Fruit fly (Drosophila melanogaster) whole organism, larva: ENCODE measurements around the gene CG1136.

Experiments used
- noc ChIP-seq: fragments of 200-800 bp; sonication (Bioruptor generic); optimal IDR thresholded peaks from 3 replicates; lab custom pipeline; 2019; ENCODE audit warnings: missing biosample characterization, mild to moderate bottlenecking, missing genetic modification characterization, moderate library complexity

The CG1136 gene

DNA sequence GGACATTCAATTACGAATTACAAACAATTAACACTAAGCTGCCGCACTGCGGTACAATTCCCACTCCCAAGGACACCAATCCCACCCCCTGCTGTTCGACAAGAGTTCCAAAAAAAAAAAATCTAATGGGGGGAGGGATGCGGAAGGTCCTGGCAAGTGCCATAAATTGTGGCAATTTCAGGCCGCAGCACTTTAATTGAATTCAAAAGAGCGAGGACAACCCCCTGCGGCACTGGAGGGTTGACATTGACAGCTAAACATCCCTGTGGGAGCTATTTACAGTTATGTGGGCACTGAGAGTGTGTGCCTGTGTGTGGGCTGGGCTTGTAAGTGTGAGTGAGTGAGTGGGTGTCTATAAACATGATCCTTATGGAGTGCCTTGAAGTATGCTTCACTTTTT, 30.5 kb downstream of the CG1136 start:
- TF ChIP-seq noc (tag; lab: Kevin White, UChicago) = no peak

DNA sequence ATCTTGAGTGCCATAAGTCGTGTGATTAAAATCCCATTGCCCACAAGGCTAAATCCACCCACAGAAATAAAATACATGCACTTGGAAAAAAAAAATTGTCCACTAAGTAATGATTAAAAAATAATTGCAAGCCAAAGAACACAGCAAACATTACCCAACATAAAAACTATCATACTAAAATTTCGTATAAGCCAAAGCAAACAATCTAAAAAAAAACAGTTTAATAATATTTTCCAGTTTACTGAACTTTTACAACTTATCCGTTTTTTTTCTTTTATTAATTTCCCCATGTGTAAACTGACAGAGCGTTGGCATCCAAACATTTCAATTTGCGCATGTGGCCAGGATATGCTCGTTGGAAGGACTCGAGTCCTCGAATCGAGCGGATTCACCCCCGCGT, 33.9 kb downstream of the CG1136 start:
- TF ChIP-seq noc (tag; lab: Kevin White, UChicago) = no peak

DNA sequence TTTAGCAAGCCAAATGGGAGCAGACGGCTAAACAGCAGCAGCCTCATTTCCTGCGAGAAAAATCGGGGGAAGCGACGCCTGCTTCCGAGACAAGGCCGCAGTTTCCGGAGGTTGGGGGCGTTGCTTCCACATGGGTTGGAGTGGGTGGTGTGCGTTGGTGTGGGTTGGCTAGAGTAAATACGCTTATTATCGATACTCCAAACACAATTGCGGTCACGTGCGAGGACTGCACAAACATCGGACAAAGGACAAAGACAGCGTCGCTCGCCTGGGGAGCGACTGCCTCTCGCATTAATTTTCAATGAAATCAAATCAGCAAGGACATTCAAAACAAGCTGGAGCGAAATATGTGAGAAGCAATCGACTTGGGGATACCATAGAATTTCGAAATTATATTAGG, 34.8 kb downstream of the CG1136 start:
- TF ChIP-seq noc (tag; lab: Kevin White, UChicago) = no peak

DNA sequence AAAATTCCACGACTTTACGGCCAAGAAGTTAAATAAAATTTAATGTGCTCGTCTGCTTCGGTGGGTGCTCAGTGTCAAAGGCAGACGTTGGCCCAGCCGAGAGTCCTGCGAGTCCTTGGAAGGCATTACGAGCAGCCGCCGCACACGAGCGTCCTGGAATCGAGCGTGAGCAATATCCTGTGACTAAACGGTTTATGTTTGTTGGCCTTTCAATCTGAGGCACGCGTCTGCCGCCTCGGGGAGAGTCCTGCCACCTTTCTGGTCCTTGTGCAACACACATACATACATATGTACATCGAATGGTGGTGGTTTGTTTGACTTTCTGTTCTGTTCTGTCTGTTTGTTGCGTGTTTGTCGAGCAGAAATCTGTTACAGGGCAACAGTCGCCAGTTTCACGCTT, 37.0 kb downstream of the CG1136 start:
- no peak for TF ChIP-seq noc (tag; lab: Kevin White, UChicago)

DNA sequence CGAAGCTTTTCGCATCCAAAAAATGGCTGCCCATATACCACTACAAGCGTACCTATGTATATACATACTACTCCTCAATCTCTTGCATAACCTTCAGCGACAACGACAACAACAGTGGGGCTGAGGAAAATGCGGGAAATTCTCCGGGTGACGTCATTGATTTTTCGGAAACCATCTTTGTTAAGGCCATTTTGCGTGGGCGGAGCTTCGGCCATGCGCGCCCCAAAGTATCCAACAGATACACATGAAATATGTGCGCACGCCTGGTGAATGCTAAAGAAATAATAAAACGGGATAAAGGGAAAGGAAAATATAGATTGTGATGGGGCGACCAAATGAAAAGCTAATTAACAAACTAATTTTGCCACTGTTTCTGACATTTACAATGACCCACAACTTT, 39.5 kb downstream of the CG1136 start:
- no peak for TF ChIP-seq noc (tag; lab: Kevin White, UChicago)

DNA sequence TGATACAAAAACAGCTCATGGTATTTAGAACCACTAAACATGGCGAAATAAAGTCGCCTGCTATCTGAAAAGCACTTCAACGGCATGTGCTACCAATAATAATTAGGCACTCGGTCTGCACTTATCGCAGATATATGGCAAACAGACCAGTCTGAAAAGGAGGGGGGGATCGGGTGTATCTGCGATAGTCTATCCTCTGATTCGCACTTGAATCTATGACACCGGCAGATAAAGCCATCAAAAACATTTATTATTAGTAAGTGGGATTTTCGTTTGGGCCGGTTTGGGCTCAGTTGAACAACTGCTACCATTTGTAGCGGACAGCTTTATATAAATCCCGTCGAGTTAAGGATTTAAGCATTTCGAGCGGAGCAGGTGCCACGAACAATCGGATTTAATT, 40.9 kb downstream of the CG1136 start, which contains the start of gene CG14989:
CG14989 (plus strand) TSS at position 301 of the 400 bp plus-strand sequence.
- no peak for TF ChIP-seq noc (tag; lab: Kevin White, UChicago)

DNA sequence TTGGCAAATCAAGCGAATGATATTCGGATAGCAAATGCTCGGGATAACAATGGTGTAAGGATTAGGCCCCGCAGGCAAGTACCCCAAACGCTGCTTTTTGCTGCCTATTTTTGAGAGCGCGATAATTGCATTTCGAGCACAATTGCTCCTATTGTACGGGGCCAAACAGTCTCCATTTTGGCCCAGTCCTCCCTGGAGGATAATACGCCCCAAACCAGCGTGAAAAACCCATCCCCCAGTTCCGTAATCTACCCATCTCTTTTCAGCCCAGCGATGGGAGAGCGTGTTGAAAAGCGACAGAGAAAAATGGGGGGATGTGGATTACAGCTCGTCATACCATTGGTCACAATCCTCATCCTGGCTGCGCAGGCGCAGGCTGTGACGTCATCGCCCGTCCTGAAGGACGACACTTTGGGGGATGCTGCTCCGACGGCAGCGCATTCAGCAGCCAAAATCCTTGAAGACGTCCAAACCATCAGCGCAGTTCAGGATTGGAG, 42.3 kb downstream of the CG1136 start, which contains the start of gene Gad1:
Gad1 (minus strand) TSS at position 51 of the 497 bp plus-strand sequence.
- TF ChIP-seq noc (tag; lab: Kevin White, UChicago) = no peak

DNA sequence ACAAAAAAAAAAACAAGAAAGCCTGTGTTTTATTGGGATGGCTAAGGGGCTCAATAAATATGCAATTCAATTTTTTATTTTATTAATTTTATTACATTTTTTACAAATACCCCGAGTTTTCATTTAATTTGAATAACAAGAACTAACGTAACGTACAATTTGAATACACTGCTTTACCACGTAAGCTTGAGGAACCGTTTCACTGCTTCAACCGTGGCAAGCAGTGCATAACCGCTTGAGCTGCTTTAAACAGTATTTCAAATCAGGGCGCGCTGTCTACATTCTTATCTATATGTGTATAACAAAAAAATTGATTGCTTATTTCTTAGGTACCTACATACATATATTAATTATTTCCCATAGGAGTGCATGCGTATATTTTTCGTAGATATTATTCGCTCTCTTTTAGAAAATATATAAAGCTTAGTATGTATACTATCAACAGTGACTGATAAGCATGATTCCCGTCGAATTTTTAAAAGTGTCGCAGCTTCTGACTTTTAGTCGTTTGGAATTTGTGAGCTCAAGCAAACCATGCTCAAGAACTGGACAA, 46.4 kb downstream of the CG1136 start, which contains the start of gene CG14990:
CG14990 (plus strand) TSS at position 503 of the 553 bp plus-strand sequence.
- TF ChIP-seq noc (tag; lab: Kevin White, UChicago) = no peak

DNA sequence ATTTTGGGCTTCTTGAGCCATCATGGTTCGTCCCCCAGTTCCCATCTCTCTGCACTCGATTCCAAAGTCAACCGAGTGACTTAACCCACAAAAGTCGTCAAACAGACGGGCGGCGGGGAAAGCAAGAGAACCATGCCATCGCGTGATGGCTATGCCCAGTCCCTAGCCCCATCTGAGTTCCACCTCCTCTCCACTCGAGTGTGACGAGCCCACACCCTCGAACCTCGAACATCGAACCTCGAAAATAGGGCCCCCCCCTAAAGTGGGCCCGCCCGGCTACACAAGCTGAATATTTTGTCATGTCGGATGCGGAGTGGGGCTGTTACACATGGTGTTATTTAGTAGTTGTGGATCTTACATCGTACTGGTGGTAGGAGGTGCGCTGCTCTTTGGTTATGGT, 50.1 kb downstream of the CG1136 start:
- no peak for TF ChIP-seq noc (tag; lab: Kevin White, UChicago)

DNA sequence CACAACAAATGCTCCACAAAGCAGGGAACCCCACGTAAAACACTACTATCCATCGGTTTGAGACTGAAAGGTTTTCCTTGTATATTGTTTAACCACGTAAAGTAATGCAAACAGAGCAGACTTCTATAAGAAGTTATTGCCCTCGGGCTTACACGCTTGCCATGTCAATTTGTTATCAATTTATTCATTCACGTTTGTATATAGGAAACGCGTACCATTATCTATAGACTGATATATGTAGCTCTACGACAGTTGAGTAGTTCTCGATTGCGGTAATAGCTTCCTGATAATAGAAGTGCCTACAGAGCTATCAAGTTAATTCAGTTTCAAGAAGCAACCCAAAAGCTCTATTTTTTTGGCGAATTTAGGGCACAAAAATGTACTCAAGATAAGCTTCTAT, 52.8 kb downstream of the CG1136 start:
- TF ChIP-seq noc (tag; lab: Kevin White, UChicago) = no peak

DNA sequence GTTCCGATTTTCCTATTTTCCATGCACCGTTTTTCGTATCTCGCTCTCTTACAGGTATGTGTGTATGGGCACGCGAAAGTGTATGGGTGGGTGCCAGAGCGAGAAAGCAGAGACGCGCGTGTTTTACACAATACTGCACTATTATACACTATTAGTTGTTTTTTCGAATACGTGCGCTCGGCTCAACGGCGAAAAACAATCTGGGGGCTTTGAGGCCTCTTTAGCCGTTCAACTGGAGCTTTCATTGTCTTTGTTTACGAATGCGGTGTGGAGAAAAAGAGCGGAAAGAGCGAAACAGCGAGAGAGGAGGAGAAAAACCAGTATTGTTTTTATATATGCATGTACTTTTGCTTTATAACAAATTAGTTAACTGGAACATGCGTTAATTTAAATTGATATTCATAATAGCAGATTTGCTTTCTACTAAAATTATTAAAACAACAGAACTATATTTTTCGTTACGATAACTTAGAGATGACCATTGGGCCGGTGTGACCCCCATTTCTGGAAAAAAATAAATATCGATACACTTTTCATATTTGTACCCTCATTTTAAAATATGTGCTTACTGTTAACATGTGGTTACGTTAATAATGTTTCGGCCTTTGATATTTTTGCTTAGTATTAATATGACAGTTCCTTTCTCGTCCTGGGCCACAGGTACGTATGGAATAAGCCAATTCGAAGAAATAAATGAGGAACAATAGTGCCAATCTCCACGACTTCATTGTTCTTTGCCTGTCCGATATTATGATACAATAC, 56.3 kb downstream of the CG1136 start, which contains the start of gene CG14995:
CG14995 (minus strand) TSS at position 761 of the 762 bp plus-strand sequence.
- peak; percentile 3 for TF ChIP-seq noc (tag; lab: Kevin White, UChicago)

DNA sequence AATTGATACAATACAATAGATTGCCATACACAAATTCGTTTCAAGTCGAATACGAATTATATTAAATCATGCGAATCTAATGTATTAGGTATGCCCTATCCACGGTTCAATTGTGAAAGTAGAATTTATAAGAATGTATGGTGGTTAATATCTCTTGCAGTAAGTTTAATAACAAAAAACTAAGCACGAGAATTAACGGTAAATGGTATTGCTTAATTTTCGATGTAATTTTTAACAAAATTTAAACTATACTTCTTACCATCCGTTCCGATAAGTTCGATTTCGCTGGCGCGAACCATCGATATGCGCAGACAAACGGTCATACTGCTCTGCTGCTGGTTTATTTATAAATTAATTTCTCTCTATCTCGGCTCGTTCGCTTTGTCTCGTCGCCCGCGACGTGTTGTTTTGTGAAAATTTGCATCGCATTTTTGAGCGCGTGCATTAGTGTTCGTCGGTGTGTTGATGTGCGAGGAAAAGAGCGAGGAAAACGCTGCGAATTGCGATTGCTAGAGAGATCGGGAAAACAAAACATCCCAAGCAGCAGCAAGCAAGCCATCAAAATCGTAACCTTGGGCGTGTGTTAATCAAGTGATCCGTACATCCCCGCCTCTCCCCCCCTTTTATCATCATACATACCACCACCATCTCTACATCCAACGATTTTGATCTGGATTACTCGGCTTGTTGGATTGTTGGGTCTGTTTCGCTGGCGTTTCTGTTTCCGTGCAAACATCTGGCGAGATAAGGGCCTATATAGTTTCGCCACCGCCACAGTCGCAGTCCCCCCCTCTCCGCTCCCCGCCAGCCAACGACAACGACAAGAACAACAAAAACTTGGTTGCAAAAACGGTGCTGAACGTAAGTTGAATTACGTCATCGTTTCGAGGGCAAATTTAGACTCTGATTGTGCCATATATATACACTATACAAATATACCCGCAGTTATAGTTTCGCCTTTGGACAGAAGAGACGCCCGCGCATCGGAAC, 57.2 kb downstream of the CG1136 start, which contains the start of gene Fit1:
Fit1 (plus strand) TSS at position 307 of the 990 bp plus-strand sequence.
- peak; percentile 48 for TF ChIP-seq noc (tag; lab: Kevin White, UChicago)

DNA sequence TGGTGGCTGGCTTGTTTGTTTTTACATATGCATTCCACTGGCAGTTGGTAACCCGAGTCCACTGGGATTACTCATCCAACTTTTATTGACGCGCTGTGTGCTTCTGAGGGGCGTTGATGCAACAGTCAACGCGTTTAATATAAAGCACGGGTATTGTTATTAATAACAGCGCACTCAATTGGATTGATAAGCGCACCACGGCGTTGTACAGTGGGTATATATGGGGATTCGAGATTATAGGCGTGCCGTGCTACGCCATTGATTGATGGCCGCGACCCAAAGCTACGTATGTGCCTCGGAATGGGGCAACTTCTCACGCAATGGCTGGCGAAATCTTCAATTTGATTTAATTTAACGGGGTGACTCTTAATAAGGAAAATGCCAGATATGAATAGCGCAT, 60.7 kb downstream of the CG1136 start:
- no peak for TF ChIP-seq noc (tag; lab: Kevin White, UChicago)

DNA sequence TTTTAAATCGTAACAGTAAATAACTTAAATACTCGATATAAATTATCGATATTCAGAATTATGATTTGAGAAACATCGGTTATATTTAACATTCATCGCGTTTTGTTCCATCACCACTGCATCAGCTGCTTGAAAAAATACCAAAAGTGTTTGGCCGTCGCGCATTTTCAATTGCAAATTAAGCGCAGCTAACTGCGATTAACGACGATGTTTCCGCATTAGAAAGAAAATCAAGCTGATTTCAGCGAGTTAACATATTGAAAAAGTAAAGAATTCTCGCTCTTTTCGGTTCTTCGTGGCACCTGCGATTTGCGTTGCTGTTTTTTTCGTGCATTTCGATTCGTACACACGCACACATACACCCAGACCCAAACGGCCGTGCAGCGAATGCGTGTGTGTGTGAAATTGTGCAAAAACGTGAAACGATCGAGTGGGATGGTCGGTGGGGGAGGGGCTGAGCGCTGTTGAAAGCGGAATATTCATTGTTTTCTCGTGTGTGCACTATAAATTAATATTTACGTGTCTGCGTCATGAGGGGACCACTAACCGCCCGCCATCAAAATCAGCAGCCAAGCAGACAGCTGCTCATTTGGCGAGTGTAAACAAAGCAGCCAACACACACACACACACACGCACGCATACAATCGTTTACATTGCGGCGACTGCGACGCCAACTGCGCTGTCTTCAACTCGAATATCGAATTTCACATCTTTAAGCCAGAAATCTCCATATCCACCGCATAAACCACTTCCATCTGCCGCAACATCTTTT, 61.9 kb downstream of the CG1136 start, which contains the start of gene Ack:
Ack (plus strand) TSS at position 115 of the 772 bp plus-strand sequence.
- TF ChIP-seq noc (tag; lab: Kevin White, UChicago) = no peak
